Worm (Caenorhabditis elegans): Measurements from ENCODE around the gene sra-13.

DNA sequence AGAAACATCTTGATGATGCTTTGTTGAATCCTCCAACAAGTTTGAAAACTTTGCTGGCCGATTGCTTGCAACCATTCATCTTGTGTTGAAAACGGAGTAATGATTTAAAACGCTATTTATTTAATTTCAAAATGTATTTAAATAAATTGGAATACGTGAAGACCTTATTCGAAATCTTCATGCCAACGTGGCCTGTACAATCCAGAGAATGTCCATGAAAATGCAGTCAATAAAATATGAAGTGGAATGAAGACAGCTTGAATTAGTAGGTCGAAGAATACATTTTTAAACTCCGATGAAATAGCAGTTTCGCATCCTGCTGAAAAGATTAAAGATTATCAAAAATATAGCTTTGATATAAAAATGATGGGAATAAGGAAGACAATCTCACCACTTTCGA is 47.0 kb downstream of the sra-13 start, which contains the start of gene F22B5.5:
- TF ChIP-seq pqm-1 (tag; optimal IDR thresholded peaks at IDR 0.05): no peak
- TF ChIP-seq nfya-1 (tag; optimal IDR thresholded peaks at IDR 0.05): no peak
- no peak for TF ChIP-seq fkh-10 (GFP tag; optimal IDR thresholded peaks at IDR 0.05)
- no peak for TF ChIP-seq lin-11 (tag; optimal IDR thresholded peaks at IDR 0.05)
- no peak for TF ChIP-seq ceh-22 (tag; optimal IDR thresholded peaks at IDR 0.05)
- no peak for TF ChIP-seq unc-3 (GFP tag; conservative IDR thresholded peaks at IDR 0.05)
- no peak for TF ChIP-seq unc-3 (tag; optimal IDR thresholded peaks at IDR 0.05)
- TF ChIP-seq sox-4 (tag; optimal IDR thresholded peaks at IDR 0.05): no peak
- no peak for TF ChIP-seq F13H6.1 (tag; optimal IDR thresholded peaks at IDR 0.05)
- no peak for TF ChIP-seq nhr-11 (tag; optimal IDR thresholded peaks at IDR 0.05)
- TF ChIP-seq fkh-6 (tag; optimal IDR thresholded peaks at IDR 0.05): no peak
- TF ChIP-seq ceh-30 (tag; optimal IDR thresholded peaks at IDR 0.05): no peak
- TF ChIP-seq hlh-15 (tag; optimal IDR thresholded peaks at IDR 0.05): no peak
